Worm (Caenorhabditis elegans) whole organism, midembryonic: Measurements from ENCODE around the gene rib-2.

ENCODE experiments used
- T22C8.4 ChIP-seq: fragments of 200-800 bp; sonication (Bioruptor generic); IDR thresholded peaks from 2 replicates; pipeline ENCODE4 v1.3.6; 2022; ENCODE audit warnings: missing genetic modification characterization, missing compliant biosample characterization
- cog-1 ChIP-seq: sonication (generic microtip); optimal IDR thresholded peaks from 2 replicates; lab custom pipeline; 2016; ENCODE audit warnings: missing genetic modification characterization, missing compliant biosample characterization
- flt-1 ChIP-seq: fragments of 200-800 bp; sonication (Bioruptor generic); IDR thresholded peaks from 2 replicates; pipeline ENCODE4 v1.3.6; 2022; ENCODE audit warnings: missing genetic modification characterization, missing compliant biosample characterization
- klf-2 ChIP-seq: fragments of 200-800 bp; sonication (Bioruptor generic); conservative IDR thresholded peaks from 2 replicates; pipeline ENCODE4 v1.3.6; 2022; ENCODE audit warnings: missing genetic modification reagents, missing genetic modification characterization, missing compliant biosample characterization
- med-1 ChIP-seq: sonication (generic microtip); optimal IDR thresholded peaks from 2 replicates; lab custom pipeline; 2017; ENCODE audit warnings: missing genetic modification characterization, mild to moderate bottlenecking, missing compliant biosample characterization, antibody characterized with exemption, missing genetic modification reagents; ENCODE audit not compliant: insufficient read depth
- ref-1 ChIP-seq: fragments of 200-800 bp; sonication (Bioruptor generic); conservative IDR thresholded peaks from 2 replicates; pipeline ENCODE4 v1.3.6; 2022; ENCODE audit warnings: missing genetic modification reagents, missing genetic modification characterization, missing compliant biosample characterization
- ztf-23 ChIP-seq: fragments of 200-800 bp; sonication (Bioruptor generic); IDR thresholded peaks from 2 replicates; pipeline ENCODE4 v1.3.6; 2022; ENCODE audit warnings: missing genetic modification reagents, missing genetic modification characterization, missing compliant biosample characterization
- ztf-29 ChIP-seq: fragments of 200-800 bp; sonication (Bioruptor generic); IDR thresholded peaks from 2 replicates; pipeline ENCODE4 v1.3.6; 2022; ENCODE audit warnings: missing genetic modification reagents, missing genetic modification characterization, missing compliant biosample characterization

DNA sequence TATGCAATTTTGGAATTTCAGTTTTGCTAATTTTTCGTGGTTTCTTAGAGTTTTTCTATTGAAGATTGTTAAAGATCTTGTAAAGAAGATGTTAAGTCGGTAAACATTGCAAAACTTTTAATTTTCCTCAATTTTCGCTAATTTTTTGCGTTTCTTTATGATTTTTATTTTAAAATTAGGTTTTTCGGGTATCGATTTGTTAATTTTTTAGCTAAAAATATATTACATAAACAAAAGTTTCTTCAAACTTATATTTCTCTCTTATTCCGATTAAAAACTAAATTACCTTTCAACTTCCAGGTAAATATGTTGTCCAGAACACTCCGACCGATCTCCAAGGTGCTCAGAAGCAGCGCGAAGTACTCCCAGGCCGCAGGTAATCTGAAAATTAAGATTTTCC is 35.1 kb upstream of the rib-2 start, which contains the start of gene mrpl-12:
- TF ChIP-seq cog-1 (tag; lab: Kevin White, UChicago) (no peak), med-1 (GFP tag; lab: Kevin White, UChicago) (no peak), ztf-23 (no peak), ztf-29 (GFP tag; lab: Robert Waterston, UW) (no peak), flt-1 (GFP tag; lab: Robert Waterston, UW) (no peak), T22C8.4 (no peak), klf-2 (GFP tag; lab: Robert Waterston, UW) (no peak), ref-1 (no peak)
